Fruit fly (Drosophila melanogaster): ENCODE measurements around the gene Eogt.

Gene Eogt

DNA sequence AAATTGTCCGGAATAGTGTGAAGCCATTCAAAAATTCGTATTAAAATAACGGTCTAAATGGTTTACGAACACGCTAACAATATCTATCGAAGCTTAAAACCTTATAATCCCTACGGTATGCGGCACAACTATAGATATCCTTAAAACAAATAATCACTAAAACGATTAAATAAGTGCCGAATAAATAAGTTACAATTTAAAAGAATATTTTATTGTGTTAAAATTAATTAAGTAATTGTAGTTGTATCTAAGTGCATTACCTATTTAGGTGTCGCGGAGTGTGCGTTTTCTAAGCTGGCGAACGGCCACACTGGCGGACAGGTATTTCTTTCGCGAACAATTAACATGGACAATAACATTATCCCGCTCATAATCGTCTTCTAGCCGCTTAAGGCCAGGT lies at the start of gene Eogt (continued):
- TF ChIP-seq CG34406 (GFP tag; optimal IDR thresholded peaks at IDR 0.05) (peak; percentile 95), eg (GFP tag; IDR thresholded peaks at IDR 0.05) (peak; percentile 99), fd85E (GFP tag; optimal IDR thresholded peaks at IDR 0.05) (peak; percentile 43), CG16779 (tag; optimal IDR thresholded peaks at IDR 0.05) (peak; percentile 88), esn (GFP tag; optimal IDR thresholded peaks at IDR 0.05) (peak; percentile 93), CG31627 (GFP tag; optimal IDR thresholded peaks at IDR 0.05) (peak; percentile 93), Hr38 (GFP tag; optimal IDR thresholded peaks at IDR 0.05) (no peak), CG6163 (GFP tag; IDR thresholded peaks at IDR 0.05) (peak; percentile 98)

DNA sequence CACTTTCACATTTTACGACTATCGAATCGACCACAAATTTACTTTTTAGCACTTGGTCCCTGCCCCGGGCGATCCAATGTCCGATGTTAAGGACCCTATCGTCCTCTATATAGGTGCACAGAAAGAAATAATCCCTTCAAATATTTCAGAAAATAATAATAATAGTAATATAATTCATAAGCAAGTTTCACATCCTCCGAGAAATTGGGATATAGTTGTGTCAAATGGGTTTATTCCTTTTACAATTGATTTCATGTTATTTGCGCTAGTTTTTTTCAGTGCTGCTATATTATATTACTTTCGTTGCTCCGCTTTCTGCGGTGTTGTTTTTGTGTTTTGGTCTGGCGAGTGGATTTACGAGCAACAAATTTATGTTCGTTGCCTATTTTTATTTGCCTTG lies 32.4 kb upstream of the Eogt start:
- TF ChIP-seq Smox (GFP tag; optimal IDR thresholded peaks at IDR 0.05) (no peak), Hr38 (GFP tag; optimal IDR thresholded peaks at IDR 0.05) (no peak), Hr4 (GFP tag; optimal IDR thresholded peaks at IDR 0.05) (no peak), CG31627 (GFP tag; optimal IDR thresholded peaks at IDR 0.05) (no peak), Sox14 (GFP tag; optimal IDR thresholded peaks at IDR 0.05) (no peak), dac (GFP tag; optimal IDR thresholded peaks at IDR 0.05) (no peak), CG16779 (tag; optimal IDR thresholded peaks at IDR 0.05) (no peak), CG8319 (GFP tag; optimal IDR thresholded peaks at IDR 0.05) (no peak), acj6 (GFP tag; optimal IDR thresholded peaks at IDR 0.05) (no peak), svp (GFP tag) (no peak), pdm3 (GFP tag; optimal IDR thresholded peaks at IDR 0.05) (no peak), Ets96B (tag; optimal IDR thresholded peaks at IDR 0.05) (no peak)

DNA sequence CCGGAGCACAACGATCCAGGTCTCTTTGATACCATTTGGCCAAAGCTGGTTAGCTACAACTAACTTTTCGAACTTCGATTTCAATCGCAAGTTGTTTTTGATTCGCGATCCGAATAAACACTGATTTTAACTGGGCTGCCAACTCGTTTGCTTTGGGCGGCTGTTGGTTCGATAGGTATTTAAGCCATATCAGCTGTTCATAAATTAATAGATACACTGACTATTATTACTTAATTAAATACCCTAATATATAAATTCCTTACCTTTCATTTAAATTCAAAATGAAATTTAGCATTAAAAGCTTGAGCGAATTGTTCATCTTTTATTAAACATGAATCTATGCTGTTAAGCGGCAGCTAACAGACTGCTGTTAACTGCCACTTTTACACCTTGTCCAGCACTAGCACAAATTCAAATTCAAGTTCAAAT lies 23.7 kb upstream of the Eogt start, which contains the start of gene CG9967:
Gene CG9967, minus strand, starts transcription at position 129 of the 429 bp plus-strand sequence.
- TF ChIP-seq acj6 (GFP tag; optimal IDR thresholded peaks at IDR 0.05) (peak; percentile 11), eg (GFP tag; IDR thresholded peaks at IDR 0.05) (no peak), topi (GFP tag; optimal IDR thresholded peaks at IDR 0.05) (peak; percentile 13), CG6808 (GFP tag; optimal IDR thresholded peaks at IDR 0.05) (no peak), Eip78C (GFP tag) (peak; percentile 60), fkh (GFP tag; optimal IDR thresholded peaks at IDR 0.05) (peak; percentile 52), Lpt (GFP tag; optimal IDR thresholded peaks at IDR 0.05) (no peak), vri (GFP tag; optimal IDR thresholded peaks at IDR 0.05) (peak; percentile 19), pdm3 (GFP tag; optimal IDR thresholded peaks at IDR 0.05) (peak; percentile 14), Eip93F (GFP tag; optimal IDR thresholded peaks at IDR 0.05) (peak; percentile 37)

DNA sequence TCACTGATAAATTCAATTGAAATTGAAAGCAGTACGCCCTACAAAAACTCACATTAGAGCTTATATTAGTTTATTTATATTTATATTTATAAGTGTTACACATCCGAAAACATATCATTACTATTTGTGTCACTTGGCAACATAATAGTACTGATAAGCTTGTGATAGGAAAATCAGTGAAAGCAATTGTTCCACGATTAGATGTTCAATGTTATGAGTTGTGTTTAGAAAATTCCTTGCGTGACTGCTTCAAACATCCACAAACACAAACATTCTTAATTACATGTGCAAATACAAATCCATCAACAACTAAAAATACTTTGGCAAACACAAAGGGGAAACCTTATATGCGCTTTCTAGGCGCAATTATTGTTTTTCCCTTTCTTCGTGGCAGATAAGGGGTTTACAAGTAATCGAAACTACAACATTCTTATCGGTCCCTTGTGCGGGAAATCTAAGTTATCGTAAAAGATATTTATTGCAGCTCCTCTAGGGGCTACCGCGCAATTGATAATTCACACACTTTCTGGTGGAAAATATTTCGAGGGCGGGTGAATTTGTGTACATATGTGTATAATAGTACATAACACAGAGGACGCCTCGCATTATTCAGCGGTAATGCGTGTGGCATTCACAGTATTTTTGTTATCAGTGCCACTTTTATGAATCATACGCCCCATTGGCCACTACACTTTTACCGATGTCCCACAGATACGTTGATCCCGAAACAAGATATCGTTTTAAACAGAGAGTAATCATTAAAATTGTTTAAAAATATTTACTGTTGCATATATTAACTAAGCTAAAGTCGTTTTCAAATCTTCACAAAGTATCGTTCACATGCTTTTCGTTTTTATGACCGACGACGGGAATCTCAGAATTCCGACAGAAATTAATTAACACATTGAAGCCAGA lies 18.7 kb upstream of the Eogt start:
- TF ChIP-seq Eip78C (GFP tag) = peak; percentile 63
- peak; percentile 71 for TF ChIP-seq svp (GFP tag)
- TF ChIP-seq fd59A (GFP tag; optimal IDR thresholded peaks at IDR 0.05) = no peak

DNA sequence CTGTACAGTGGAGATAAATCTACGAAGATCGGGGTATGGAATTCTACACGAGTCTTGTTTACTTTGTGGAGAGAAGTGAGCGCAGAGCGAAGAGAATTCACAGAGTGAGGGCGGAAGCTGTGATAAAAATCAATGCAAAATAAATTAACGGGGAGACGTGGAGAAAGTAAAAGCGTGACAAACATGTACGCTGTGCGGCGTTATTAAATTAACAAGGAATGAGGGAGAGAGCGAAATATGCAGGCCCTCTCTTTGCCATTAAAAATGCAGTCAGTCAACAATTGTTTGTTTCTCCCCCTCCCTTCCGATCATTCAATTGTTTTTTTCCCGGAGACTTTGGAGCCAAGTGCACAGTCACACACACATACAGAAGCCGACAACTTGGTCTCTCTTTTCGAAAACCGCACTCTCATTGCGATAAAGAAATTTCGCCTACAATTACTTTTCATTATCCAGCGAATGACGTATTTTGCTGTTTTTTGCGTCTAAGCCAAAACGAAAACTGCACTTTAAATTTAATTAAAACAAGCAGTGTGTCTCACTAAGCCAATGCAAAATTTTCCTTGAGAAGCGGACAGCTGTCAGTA lies 18.0 kb upstream of the Eogt start:
- 0 out of 3 replicates have a peak, but pooled peaks have one; percentile 30 for TF ChIP-seq CG8119 (GFP tag; IDR thresholded peaks at IDR 0.05)
- TF ChIP-seq Eip75B (GFP tag; optimal IDR thresholded peaks at IDR 0.05) = no peak
- no peak for TF ChIP-seq Hr39 (GFP tag; optimal IDR thresholded peaks at IDR 0.05)
- TF ChIP-seq topi (GFP tag; optimal IDR thresholded peaks at IDR 0.05) = peak; percentile 3
- peak; percentile 40 for TF ChIP-seq spab (GFP tag; optimal IDR thresholded peaks at IDR 0.05)
- TF ChIP-seq Smox (GFP tag; optimal IDR thresholded peaks at IDR 0.05) = no peak
- no peak for TF ChIP-seq salr (GFP tag; optimal IDR thresholded peaks at IDR 0.05)
- peak; percentile 23 for TF ChIP-seq CG7368 (GFP tag; optimal IDR thresholded peaks at IDR 0.05)
- TF ChIP-seq fd85E (GFP tag; optimal IDR thresholded peaks at IDR 0.05) = no peak
- no peak for TF ChIP-seq Eip93F (GFP tag; optimal IDR thresholded peaks at IDR 0.05)
- no peak for TF ChIP-seq Ets21C (GFP tag; optimal IDR thresholded peaks at IDR 0.05)
- peak; percentile 13 for TF ChIP-seq CG6792 (GFP tag; optimal IDR thresholded peaks at IDR 0.05)
- TF ChIP-seq CG31627 (GFP tag; optimal IDR thresholded peaks at IDR 0.05) = no peak
- TF ChIP-seq CG8319 (GFP tag; optimal IDR thresholded peaks at IDR 0.05) = no peak
- no peak for TF ChIP-seq OdsH (GFP tag; optimal IDR thresholded peaks at IDR 0.05)
- TF ChIP-seq dsx (GFP tag; optimal IDR thresholded peaks at IDR 0.05; ENCODE audit: poor library complexity, severe bottlenecking) = peak; percentile 45
- TF ChIP-seq CG9139 (GFP tag; optimal IDR thresholded peaks at IDR 0.05) = peak; percentile 70
- TF ChIP-seq fkh (GFP tag; optimal IDR thresholded peaks at IDR 0.05) = peak; percentile 51
- no peak for TF ChIP-seq CG10631 (GFP tag; optimal IDR thresholded peaks at IDR 0.05)
- TF ChIP-seq Hr4 (GFP tag; optimal IDR thresholded peaks at IDR 0.05) = no peak
- peak; percentile 74 to 82 for TF ChIP-seq ss (GFP tag; optimal IDR thresholded peaks at IDR 0.05)
- TF ChIP-seq CG3032 (tag; optimal IDR thresholded peaks at IDR 0.05) = no peak
- no peak for TF ChIP-seq Ets96B (tag; optimal IDR thresholded peaks at IDR 0.05)
- no peak for TF ChIP-seq lz (GFP tag; optimal IDR thresholded peaks at IDR 0.05)
- TF ChIP-seq CG16779 (tag; optimal IDR thresholded peaks at IDR 0.05) = peak; percentile 43
